Worm (Caenorhabditis elegans): Measurements from ENCODE around the gene nspb-4.

ce11 chrIV:6554865-6555264 lies 43.2 kb upstream of the nspb-4 start:
- TF ChIP-seq F13C5.2 (tag; optimal IDR thresholded peaks at IDR 0.05) (no peak), ama-1 (optimal IDR thresholded peaks at IDR 0.05) (no peak), aly-1 (tag; optimal IDR thresholded peaks at IDR 0.05) (no peak), B0310.2 (tag; optimal IDR thresholded peaks at IDR 0.05) (no peak), ceh-36 (tag; optimal IDR thresholded peaks at IDR 0.05) (no peak), ets-7 (tag; optimal IDR thresholded peaks at IDR 0.05) (no peak), flt-1 (GFP tag; IDR thresholded peaks at IDR 0.05) (no peak), hmbx-1 (tag; optimal IDR thresholded peaks at IDR 0.05) (no peak), pes-1 (GFP tag; IDR thresholded peaks at IDR 0.05) (no peak), hnd-1 (tag; optimal IDR thresholded peaks at IDR 0.05) (no peak), sea-1 (GFP tag; conservative IDR thresholded peaks at IDR 0.05) (no peak), tra-4 (tag; optimal IDR thresholded peaks at IDR 0.05) (no peak), hmg-4 (GFP tag; optimal IDR thresholded peaks at IDR 0.05) (no peak)
